Fruit fly (Drosophila melanogaster) whole organism, embryonic: Measurements from ENCODE around the gene Gr63a.
A peak's percentile ranks its signal among the peaks of the same experiment; 100 is the strongest.

Experiments used
- Abd-B ChIP-seq: fragments of 200-800 bp; sonication (Bioruptor generic); optimal IDR thresholded peaks from 2 replicates; lab custom pipeline; 2018; ENCODE audit warnings: missing biosample characterization, mild to moderate bottlenecking, missing genetic modification characterization, moderate library complexity
- Atf3 ChIP-seq: fragments of 200-800 bp; sonication (Bioruptor generic); optimal IDR thresholded peaks from 3 replicates; lab custom pipeline; 2016; ENCODE audit warnings: missing biosample characterization, missing genetic modification characterization
- Atf6 ChIP-seq: fragments of 200-800 bp; sonication (Bioruptor generic); IDR thresholded peaks from 2 replicates; pipeline ENCODE4 v1.3.6; 2022; ENCODE audit warnings: missing biosample characterization, missing genetic modification characterization
- CG10959 ChIP-seq: fragments of 200-800 bp; sonication (Bioruptor generic); IDR thresholded peaks from 2 replicates; pipeline ENCODE4 v1.3.6; 2022; ENCODE audit warnings: missing biosample characterization, missing genetic modification characterization
- CG11085 ChIP-seq: fragments of 200-800 bp; sonication (Bioruptor generic); IDR thresholded peaks from 2 replicates; pipeline ENCODE4 v1.3.6; 2022; ENCODE audit warnings: missing biosample characterization, missing genetic modification characterization
- CG11560 ChIP-seq: fragments of 200-800 bp; sonication (Bioruptor generic); IDR thresholded peaks from 3 replicates; pipeline ENCODE4 v1.3.6; 2022; ENCODE audit warnings: missing biosample characterization, missing genetic modification characterization
- CG16813 ChIP-seq: fragments of 200-800 bp; sonication (Bioruptor generic); IDR thresholded peaks from 3 replicates; pipeline ENCODE4 v1.3.6; 2022; ENCODE audit warnings: missing biosample characterization, missing genetic modification characterization; ENCODE audit not compliant: partially characterized antibody
- CG17361 ChIP-seq: fragments of 200-800 bp; sonication (Bioruptor generic); IDR thresholded peaks from 3 replicates; pipeline ENCODE4 v1.3.6; 2022; ENCODE audit warnings: missing biosample characterization, missing genetic modification characterization
- CG17912 ChIP-seq: fragments of 200-800 bp; sonication (Bioruptor generic); optimal IDR thresholded peaks from 2 replicates; lab custom pipeline; 2018; ENCODE audit warnings: missing biosample characterization, mild to moderate bottlenecking, missing genetic modification characterization
- CG2712 ChIP-seq: fragments of 200-800 bp; optimal IDR thresholded peaks from 3 replicates; lab custom pipeline; 2019; ENCODE audit warnings: missing biosample characterization, mild to moderate bottlenecking, missing genetic modification characterization, moderate library complexity
- CG34376 ChIP-seq: fragments of 200-800 bp; sonication (Bioruptor generic); optimal IDR thresholded peaks from 2 replicates; lab custom pipeline; 2018; ENCODE audit warnings: missing biosample characterization, mild to moderate bottlenecking, missing genetic modification characterization
- CG4424 ChIP-seq: fragments of 200-800 bp; sonication (Bioruptor generic); optimal IDR thresholded peaks from 3 replicates; lab custom pipeline; 2016; ENCODE audit warnings: missing biosample characterization, missing genetic modification characterization
- CG5245 ChIP-seq: fragments of 200-800 bp; sonication (Bioruptor generic); optimal IDR thresholded peaks from 3 replicates; lab custom pipeline; 2016; ENCODE audit warnings: missing biosample characterization, missing genetic modification characterization
- CG6175 ChIP-seq: fragments of 200-800 bp; sonication (Bioruptor generic); IDR thresholded peaks from 3 replicates; pipeline ENCODE4 v1.3.6; 2022; ENCODE audit warnings: missing biosample characterization, missing genetic modification characterization
- CG7372 ChIP-seq: fragments of 200-800 bp; sonication (Bioruptor generic); IDR thresholded peaks from 2 replicates; pipeline ENCODE4 v1.3.6; 2022; ENCODE audit warnings: missing biosample characterization, missing genetic modification characterization
- CG7928 ChIP-seq: fragments of 200-800 bp; sonication (Bioruptor generic); optimal IDR thresholded peaks from 2 replicates; lab custom pipeline; 2017; ENCODE audit warnings: missing biosample characterization, mild to moderate bottlenecking, missing genetic modification characterization
- CG8359 ChIP-seq: fragments of 200-800 bp; sonication (Bioruptor generic); optimal IDR thresholded peaks from 2 replicates; lab custom pipeline; 2017; ENCODE audit warnings: missing biosample characterization, mild to moderate bottlenecking, missing genetic modification characterization, borderline replicate concordance
- CG8765 ChIP-seq: fragments of 200-800 bp; sonication (Bioruptor generic); IDR thresholded peaks from 2 replicates; pipeline ENCODE4 v1.3.6; 2022; ENCODE audit warnings: missing biosample characterization, missing genetic modification characterization
- CG9437 ChIP-seq: fragments of 200-800 bp; sonication (Bioruptor generic); optimal IDR thresholded peaks from 2 replicates; lab custom pipeline; 2018; ENCODE audit warnings: missing biosample characterization, mild to moderate bottlenecking, missing genetic modification characterization
- CHES-1-like ChIP-seq: fragments of 200-800 bp; sonication (Bioruptor generic); optimal IDR thresholded peaks from 2 replicates; lab custom pipeline; 2016; ENCODE audit warnings: missing biosample characterization, missing genetic modification characterization
- Camta ChIP-seq: fragments of 200-800 bp; sonication (Bioruptor generic); optimal IDR thresholded peaks from 2 replicates; lab custom pipeline; 2016; ENCODE audit warnings: missing biosample characterization, missing genetic modification characterization
- Chrac-16 ChIP-seq: fragments of 200-800 bp; sonication (Bioruptor generic); optimal IDR thresholded peaks from 3 replicates; lab custom pipeline; 2016; ENCODE audit warnings: missing biosample characterization, missing genetic modification characterization
- Deaf1 ChIP-seq: fragments of 200-800 bp; optimal IDR thresholded peaks from 3 replicates; lab custom pipeline; 2019; ENCODE audit warnings: missing biosample characterization, mild to moderate bottlenecking, missing genetic modification characterization, moderate library complexity
- GATAe ChIP-seq: fragments of 200-800 bp; sonication (Bioruptor generic); conservative IDR thresholded peaks from 2 replicates; pipeline ENCODE4 v1.3.6; 2022; ENCODE audit warnings: missing biosample characterization, missing genetic modification characterization
- HmgZ ChIP-seq: fragments of 200-800 bp; sonication (Bioruptor generic); optimal IDR thresholded peaks from 2 replicates; lab custom pipeline; 2018; ENCODE audit warnings: missing biosample characterization, mild to moderate bottlenecking, missing genetic modification characterization
- Hmr ChIP-seq: fragments of 200-800 bp; sonication (Bioruptor generic); optimal IDR thresholded peaks from 3 replicates; lab custom pipeline; 2017; ENCODE audit warnings: mild to moderate bottlenecking, missing biosample characterization, missing genetic modification reagents, missing genetic modification characterization
- Hr51 ChIP-seq, 2 experiments: fragments of 200-800 bp; sonication (Bioruptor generic); optimal IDR thresholded peaks; 2 replicates in 1 of 2; 3 replicates in 1 of 2; lab custom pipeline; 2016 to 2018; ENCODE audit warnings: missing biosample characterization in 2 of 2, missing genetic modification characterization in 2 of 2, mild to moderate bottlenecking in 1 of 2, moderate library complexity in 1 of 2
- Nf-YA ChIP-seq: fragments of 200-800 bp; sonication (Bioruptor generic); IDR thresholded peaks from 2 replicates; pipeline ENCODE4 v1.3.6; 2022; ENCODE audit warnings: missing biosample characterization, missing genetic modification characterization
- Oaz ChIP-seq: fragments of 200-800 bp; sonication (Bioruptor generic); IDR thresholded peaks from 2 replicates; pipeline ENCODE4 v1.3.6; 2022; ENCODE audit warnings: missing biosample characterization, missing genetic modification characterization
- Ptx1 ChIP-seq: fragments of 200-800 bp; sonication (Bioruptor generic); IDR thresholded peaks from 2 replicates; pipeline ENCODE4 v1.3.6; 2022; ENCODE audit warnings: missing biosample characterization, missing genetic modification characterization
- TFAM ChIP-seq: fragments of 200-800 bp; sonication (Bioruptor generic); optimal IDR thresholded peaks from 2 replicates; lab custom pipeline; 2017; ENCODE audit warnings: missing biosample characterization, missing genetic modification characterization, inconsistent platforms
- ap ChIP-seq: fragments of 200-800 bp; sonication (Bioruptor generic); IDR thresholded peaks from 2 replicates; pipeline ENCODE4 v1.3.6; 2022; ENCODE audit warnings: missing biosample characterization, missing genetic modification characterization
- bbx ChIP-seq: fragments of 200-800 bp; sonication (Bioruptor generic); IDR thresholded peaks from 2 replicates; pipeline ENCODE4 v1.3.6; 2022; ENCODE audit warnings: missing biosample characterization, missing genetic modification characterization; ENCODE audit not compliant: partially characterized antibody
- br ChIP-seq: fragments of >200 bp; optimal IDR thresholded peaks from 2 replicates; lab custom pipeline; 2017
- chif ChIP-seq, 2 experiments: fragments of 200-800 bp; sonication (Bioruptor generic); optimal IDR thresholded peaks; 3 replicates each; lab custom pipeline; 2016; ENCODE audit warnings: missing biosample characterization in 2 of 2, missing genetic modification characterization in 2 of 2
- fd64A ChIP-seq: fragments of 200-800 bp; sonication (Bioruptor generic); optimal IDR thresholded peaks from 3 replicates; lab custom pipeline; 2018; ENCODE audit warnings: missing biosample characterization, mild to moderate bottlenecking, missing genetic modification characterization
- gem ChIP-seq: fragments of 200-800 bp; sonication (Bioruptor generic); optimal IDR thresholded peaks from 2 replicates; lab custom pipeline; 2019; ENCODE audit warnings: missing biosample characterization, mild to moderate bottlenecking, missing genetic modification characterization, moderate library complexity
- gro ChIP-seq: fragments of 200-800 bp; sonication (Bioruptor generic); optimal IDR thresholded peaks from 2 replicates; lab custom pipeline; 2016; ENCODE audit warnings: missing biosample characterization, missing genetic modification characterization
- hb ChIP-seq: fragments of 200-800 bp; sonication (Bioruptor generic); IDR thresholded peaks from 3 replicates; pipeline ENCODE4 v1.3.6; 2022; ENCODE audit warnings: missing biosample characterization, missing genetic modification characterization; ENCODE audit not compliant: partially characterized antibody
- hkb ChIP-seq, 2 experiments: fragments of 200-800 bp in 1 of 2; fragments of >200 bp in 1 of 2; sonication (Bioruptor generic) in 1 of 2; IDR thresholded peaks in 1 of 2; optimal IDR thresholded peaks in 1 of 2; 2 replicates each; pipeline versions ENCODE4 v1.3.6 to Lab custom; 2017 to 2022; ENCODE audit warnings: missing biosample characterization in 1 of 2, missing genetic modification characterization in 1 of 2
- ind ChIP-seq: fragments of 200-800 bp; sonication (Bioruptor generic); optimal IDR thresholded peaks from 3 replicates; lab custom pipeline; 2016; ENCODE audit warnings: missing biosample characterization, missing genetic modification characterization
- otp ChIP-seq: fragments of 200-800 bp; sonication (Bioruptor generic); IDR thresholded peaks from 3 replicates; pipeline ENCODE4, ENCODE4 v1.3.6; 2022; ENCODE audit warnings: missing biosample characterization, missing genetic modification characterization
- sima ChIP-seq: fragments of 200-800 bp; sonication (Bioruptor generic); optimal IDR thresholded peaks from 2 replicates; lab custom pipeline; 2016; ENCODE audit warnings: missing biosample characterization, missing genetic modification characterization
- sisA ChIP-seq: fragments of 200-800 bp; sonication (Bioruptor generic); IDR thresholded peaks from 2 replicates; pipeline ENCODE4 v1.3.6; 2022; ENCODE audit warnings: missing biosample characterization, missing genetic modification characterization
- so ChIP-seq: fragments of 200-800 bp; sonication (Bioruptor generic); IDR thresholded peaks from 3 replicates; pipeline ENCODE4 v1.3.6; 2022; ENCODE audit warnings: missing biosample characterization, missing genetic modification characterization
- trh ChIP-seq: fragments of 200-800 bp; sonication (Bioruptor generic); optimal IDR thresholded peaks from 2 replicates; lab custom pipeline; 2016; ENCODE audit warnings: missing biosample characterization, missing genetic modification characterization
- tx ChIP-seq: fragments of 200-800 bp; sonication (Bioruptor generic); optimal IDR thresholded peaks from 2 replicates; lab custom pipeline; 2016; ENCODE audit warnings: missing biosample characterization, missing genetic modification characterization
- vfl ChIP-seq: fragments of 200-800 bp; sonication (Bioruptor generic); optimal IDR thresholded peaks from 2 replicates; lab custom pipeline; 2016; ENCODE audit warnings: missing biosample characterization, missing genetic modification characterization
- zf30C ChIP-seq: fragments of 200-800 bp; sonication (Bioruptor generic); optimal IDR thresholded peaks from 3 replicates; lab custom pipeline; 2018; ENCODE audit warnings: missing biosample characterization, mild to moderate bottlenecking, missing genetic modification characterization
- zfh2 ChIP-seq: fragments of 200-800 bp; sonication (Bioruptor generic); optimal IDR thresholded peaks from 2 replicates; lab custom pipeline; 2016; ENCODE audit warnings: missing biosample characterization, missing genetic modification characterization

Gene Gr63a

DNA sequence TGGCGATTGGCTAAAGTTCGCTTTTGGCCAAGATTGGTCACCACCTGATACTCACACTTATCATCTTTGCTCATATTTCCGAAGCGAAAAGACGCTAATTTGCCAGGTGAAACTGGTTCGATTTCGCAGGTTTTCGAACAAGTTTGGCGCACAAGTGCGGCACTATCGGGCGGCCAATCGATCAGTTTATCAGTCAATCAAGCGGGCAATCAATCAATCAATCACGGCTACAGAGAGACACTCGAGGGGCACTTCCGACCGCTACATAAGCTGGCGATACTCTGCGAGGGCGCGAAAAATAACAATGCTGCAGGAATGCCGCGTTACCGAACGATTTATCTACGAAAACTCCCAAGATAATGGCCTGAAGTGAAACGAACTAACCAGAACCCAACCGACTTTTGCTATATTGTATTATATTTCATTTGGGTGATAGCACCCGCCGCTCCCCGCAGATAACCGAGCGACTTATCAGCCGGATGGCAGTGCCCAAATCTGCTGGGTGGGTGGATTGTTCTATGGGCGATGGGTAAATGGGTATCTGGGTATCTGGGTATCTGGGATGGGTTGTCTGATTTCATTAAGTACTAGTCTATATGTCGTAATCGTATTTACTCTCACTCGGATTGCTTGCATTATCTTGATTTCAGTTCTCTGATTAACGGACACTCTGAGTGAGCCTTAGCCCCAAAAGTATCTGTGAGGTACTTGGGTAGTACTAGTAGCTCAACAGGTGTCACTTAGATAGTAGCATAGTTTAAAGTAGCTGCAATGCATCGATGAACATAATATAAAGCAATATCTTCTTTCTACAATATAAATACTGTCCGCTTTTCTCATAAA, 32.8 kb upstream of the Gr63a start (continued):
- TF ChIP-seq CG8359 (GFP tag; lab: Kevin White, UChicago): no peak
- TF ChIP-seq CG16813 (GFP tag; lab: Robert Waterston, UW): no peak
- TF ChIP-seq CG9437: no peak
- TF ChIP-seq tx (GFP tag; lab: Kevin White, UChicago): no peak
- no peak for TF ChIP-seq CG7928
- no peak for TF ChIP-seq Ptx1 (GFP tag; lab: Robert Waterston, UW)
- no peak for TF ChIP-seq vfl (GFP tag; lab: Kevin White, UChicago)
- TF ChIP-seq CG17361 (GFP tag; lab: Robert Waterston, UW): no peak
- TF ChIP-seq Chrac-16 (GFP tag; lab: Kevin White, UChicago): no peak
- no peak for TF ChIP-seq sima
- no peak for TF ChIP-seq fd64A (GFP tag; lab: Kevin White, UChicago)
- TF ChIP-seq CG34376 (GFP tag; lab: Kevin White, UChicago): peak; percentile 74
- no peak for TF ChIP-seq Hr51 (GFP tag; optimal IDR thresholded peaks at IDR 0.05; lab: Kevin White, UChicago)
- no peak for TF ChIP-seq TFAM (GFP tag; lab: Kevin White, UChicago)
- TF ChIP-seq CG17912 (GFP tag; lab: Kevin White, UChicago): no peak
- TF ChIP-seq gem (tag; lab: Kevin White, UChicago): no peak
- TF ChIP-seq Hmr (GFP tag; lab: Kevin White, UChicago): peak; percentile 9
- no peak for TF ChIP-seq Atf3 (GFP tag; lab: Kevin White, UChicago)
- TF ChIP-seq zf30C (GFP tag; lab: Kevin White, UChicago): no peak
- TF ChIP-seq Atf6 (GFP tag; lab: Robert Waterston, UW): no peak
- TF ChIP-seq Abd-B (GFP tag; lab: Kevin White, UChicago): no peak
- no peak for TF ChIP-seq CG4424
- 0 out of 3 replicates have a peak, but pooled peaks have one; percentile 7 for TF ChIP-seq so (GFP tag; lab: Robert Waterston, UW)
- TF ChIP-seq CG7372 (GFP tag; lab: Robert Waterston, UW): no peak
- no peak for TF ChIP-seq trh (GFP tag; lab: Kevin White, UChicago)
- no peak for TF ChIP-seq ap (GFP tag; lab: Robert Waterston, UW)
- TF ChIP-seq CG2712: no peak
- no peak for TF ChIP-seq CG11085 (GFP tag; lab: Robert Waterston, UW)
- TF ChIP-seq zfh2 (GFP tag; lab: Kevin White, UChicago): no peak
- TF ChIP-seq CG11560 (tag; lab: Robert Waterston, UW): no peak
- peak; percentile 7 for TF ChIP-seq Deaf1 (tag; lab: Kevin White, UChicago)
- no peak for TF ChIP-seq CG5245 (GFP tag; lab: Kevin White, UChicago)
- TF ChIP-seq HmgZ: peak; percentile 45
- no peak for TF ChIP-seq Camta (GFP tag; lab: Kevin White, UChicago)
- TF ChIP-seq hb (GFP tag; lab: Robert Waterston, UW): no peak
- TF ChIP-seq hkb (optimal IDR thresholded peaks at IDR 0.05; lab: Kevin White, UChicago): no peak
- TF ChIP-seq hkb (GFP tag; IDR thresholded peaks at IDR 0.05; lab: Robert Waterston, UW): no peak
- no peak for TF ChIP-seq otp (GFP tag; lab: Robert Waterston, UW)
- TF ChIP-seq CG8765 (GFP tag; lab: Robert Waterston, UW): no peak
- TF ChIP-seq gro (GFP tag; lab: Kevin White, UChicago): peak; percentile 17
- no peak for TF ChIP-seq CG10959
- TF ChIP-seq sisA: no peak
- TF ChIP-seq CHES-1-like (GFP tag; lab: Kevin White, UChicago): no peak
- TF ChIP-seq Oaz (GFP tag; lab: Robert Waterston, UW): no peak
- TF ChIP-seq br (lab: Kevin White, UChicago): no peak
- TF ChIP-seq ind (GFP tag; lab: Kevin White, UChicago): no peak
- TF ChIP-seq GATAe (GFP tag; lab: Robert Waterston, UW): peak; percentile 93
- TF ChIP-seq Nf-YA: no peak
- TF ChIP-seq CG6175 (GFP tag; lab: Robert Waterston, UW): no peak
- TF ChIP-seq chif (GFP tag; optimal IDR thresholded peaks at IDR 0.05; lab: Kevin White, UChicago): no peak
- TF ChIP-seq bbx (GFP tag; lab: Robert Waterston, UW): no peak
